Worm (Caenorhabditis elegans): ENCODE results near the gene atx-3.

atx-3 gene

ce11 chrV:15533096-15533495, 44.1 kb downstream of the atx-3 start, which contains the start of gene F21A3.11:
TSS of gene F21A3.11 (minus strand) at chrV:15533212.
- no peak for TF ChIP-seq swsn-7 (tag; optimal IDR thresholded peaks at IDR 0.05)
- TF ChIP-seq nhr-90 (tag; optimal IDR thresholded peaks at IDR 0.05; ENCODE audit: poor library complexity): no peak
- peak; percentile 70 for TF ChIP-seq elt-2 (tag; optimal IDR thresholded peaks at IDR 0.05)
- TF ChIP-seq ceh-8 (GFP tag; optimal IDR thresholded peaks at IDR 0.05): no peak
- no peak for TF ChIP-seq unc-30 (tag; optimal IDR thresholded peaks at IDR 0.05)

ce11 chrV:15529069-15529468, 48.2 kb downstream of the atx-3 start, which contains the start of gene srh-276:
TSS of gene srh-276 (plus strand) at chrV:15529369.
- TF ChIP-seq sup-37 (GFP tag; optimal IDR thresholded peaks at IDR 0.05): no peak
- no peak for TF ChIP-seq unc-86 (tag; optimal IDR thresholded peaks at IDR 0.05)

All from whole organism, L1 larva.